Worm (Caenorhabditis elegans) whole organism, L4 larva: ENCODE results near the gene F41G3.19.

Source experiments
- D1046.2 ChIP-seq: fragments of 200-800 bp; sonication (Bioruptor generic); IDR thresholded peaks from 2 replicates; pipeline ENCODE4 v1.3.6; 2022; ENCODE audit warnings: missing genetic modification characterization, missing compliant biosample characterization
- F10B5.3 ChIP-seq: sonication (generic microtip); optimal IDR thresholded peaks from 2 replicates; lab custom pipeline; 2016; ENCODE audit warnings: mild to moderate bottlenecking, missing genetic modification characterization, missing compliant biosample characterization
- F26F4.8 ChIP-seq: fragments of 200-800 bp; sonication (Bioruptor generic); conservative IDR thresholded peaks from 2 replicates; pipeline ENCODE4 v1.3.6; 2022; ENCODE audit warnings: missing genetic modification characterization, missing compliant biosample characterization
- F37D6.2 ChIP-seq: sonication (generic microtip); optimal IDR thresholded peaks from 2 replicates; lab custom pipeline; 2016; ENCODE audit warnings: mild to moderate bottlenecking, missing genetic modification characterization, missing compliant biosample characterization
- F44E2.7 ChIP-seq: fragments of 200-800 bp; sonication (Bioruptor generic); IDR thresholded peaks from 2 replicates; pipeline ENCODE4 v2.1.2; 2022; ENCODE audit warnings: missing genetic modification characterization, missing compliant biosample characterization
- F49E8.2 ChIP-seq: sonication (generic microtip); optimal IDR thresholded peaks from 2 replicates; lab custom pipeline; 2016; ENCODE audit warnings: missing compliant biosample characterization, mild to moderate bottlenecking, missing genetic modification characterization, borderline replicate concordance
- T20F7.1 ChIP-seq: fragments of 200-800 bp; sonication (Bioruptor generic); optimal IDR thresholded peaks from 2 replicates; lab custom pipeline; 2018; ENCODE audit warnings: mild to moderate bottlenecking, missing genetic modification characterization, missing compliant biosample characterization
- Y5F2A.4 ChIP-seq: fragments of 200-800 bp; sonication (Bioruptor generic); optimal IDR thresholded peaks from 2 replicates; lab custom pipeline; 2018; ENCODE audit warnings: mild to moderate bottlenecking, missing genetic modification characterization, missing compliant biosample characterization
- Y75B8A.6 ChIP-seq: fragments of 200-800 bp; sonication (Bioruptor generic); IDR thresholded peaks from 2 replicates; pipeline ENCODE4 v1.3.6; 2022; ENCODE audit warnings: missing genetic modification reagents, missing genetic modification characterization, missing compliant biosample characterization
- aha-1 ChIP-seq: fragments of 150-350 bp; peaks from one replicate; lab custom pipeline; 2014; ENCODE audit warnings: missing biosample characterization, missing genetic modification characterization
- aly-2 ChIP-seq: sonication (generic microtip); optimal IDR thresholded peaks from 2 replicates; lab custom pipeline; 2018; ENCODE audit warnings: missing biosample characterization, missing genetic modification characterization
- attf-4 ChIP-seq: sonication (generic microtip); optimal IDR thresholded peaks from 3 replicates; lab custom pipeline; 2017; ENCODE audit warnings: missing biosample characterization, missing genetic modification characterization
- ceh-20 ChIP-seq: fragments of 200-800 bp; sonication (Bioruptor generic); IDR thresholded peaks from 2 replicates; pipeline ENCODE4 v1.3.6; 2022; ENCODE audit warnings: missing genetic modification reagents, missing genetic modification characterization, missing compliant biosample characterization
- ceh-32 ChIP-seq: sonication (generic microtip); optimal IDR thresholded peaks from 2 replicates; lab custom pipeline; 2016; ENCODE audit warnings: mild to moderate bottlenecking, missing genetic modification characterization, missing compliant biosample characterization; ENCODE audit not compliant: poor library complexity
- ceh-44 ChIP-seq: fragments of 200-800 bp; sonication (Bioruptor generic); IDR thresholded peaks from 2 replicates; pipeline ENCODE4 v1.3.6; 2022; ENCODE audit warnings: missing genetic modification reagents, missing genetic modification characterization, missing compliant biosample characterization
- ceh-82 ChIP-seq: sonication (generic microtip); optimal IDR thresholded peaks from 2 replicates; lab custom pipeline; 2017; ENCODE audit warnings: missing biosample characterization, missing genetic modification characterization
- daf-16 ChIP-seq, 3 experiments: sonication (generic microtip); optimal IDR thresholded peaks; 2 replicates each; lab custom pipeline; 2016 to 2017; ENCODE audit warnings: missing genetic modification characterization in 3 of 3, missing genetic modification reagents in 3 of 3, mild to moderate bottlenecking in 2 of 3, missing compliant biosample characterization in 2 of 3, missing biosample characterization in 1 of 3, moderate library complexity in 1 of 3
- dmd-6 ChIP-seq: fragments of 200-800 bp; sonication (Bioruptor generic); IDR thresholded peaks from 2 replicates; pipeline ENCODE4 v1.3.6; 2022; ENCODE audit warnings: missing genetic modification reagents, missing genetic modification characterization, missing compliant biosample characterization
- dmd-8 ChIP-seq: fragments of 200-800 bp; sonication (Bioruptor generic); IDR thresholded peaks from 2 replicates; pipeline ENCODE4 v1.3.6; 2022; ENCODE audit warnings: missing genetic modification characterization, missing compliant biosample characterization
- duxl-1 ChIP-seq: sonication (generic microtip); optimal IDR thresholded peaks from 2 replicates; lab custom pipeline; 2016; ENCODE audit warnings: mild to moderate bottlenecking, missing genetic modification characterization, moderate library complexity, missing compliant biosample characterization; ENCODE audit not compliant: poor library complexity
- fkh-10 ChIP-seq: fragments of 150-350 bp; optimal IDR thresholded peaks from 2 replicates; lab custom pipeline; 2014; ENCODE audit warnings: missing biosample characterization, missing genetic modification reagents, missing genetic modification characterization
- fos-1 ChIP-seq: fragments of 150-350 bp; optimal IDR thresholded peaks from 2 replicates; lab custom pipeline; 2014; ENCODE audit warnings: missing biosample characterization, missing genetic modification characterization
- hlh-30 ChIP-seq: sonication (generic microtip); optimal IDR thresholded peaks from 2 replicates; lab custom pipeline; 2017; ENCODE audit warnings: antibody characterized with exemption, mild to moderate bottlenecking, missing genetic modification characterization, missing compliant biosample characterization; ENCODE audit not compliant: insufficient read depth
- hmg-1.1 ChIP-seq: fragments of 200-800 bp; sonication (Bioruptor generic); IDR thresholded peaks from 2 replicates; pipeline ENCODE4 v1.3.6; 2022; ENCODE audit warnings: missing genetic modification reagents, missing genetic modification characterization, missing compliant biosample characterization
- jun-1 ChIP-seq: fragments of 150-350 bp; optimal IDR thresholded peaks from 2 replicates; lab custom pipeline; 2014; ENCODE audit warnings: missing biosample characterization, missing genetic modification reagents, missing genetic modification characterization
- lin-1 ChIP-seq: fragments of 200-800 bp; sonication (Bioruptor generic); IDR thresholded peaks from 2 replicates; pipeline ENCODE4 v1.3.6; 2022; ENCODE audit warnings: missing genetic modification reagents, missing genetic modification characterization, missing compliant biosample characterization
- lin-38 ChIP-seq: fragments of 200-800 bp; sonication (Bioruptor generic); IDR thresholded peaks from 2 replicates; pipeline ENCODE4 v1.3.6; 2022; ENCODE audit warnings: missing genetic modification reagents, missing genetic modification characterization, missing compliant biosample characterization
- lin-39 ChIP-seq: fragments of 150-350 bp; optimal IDR thresholded peaks from 2 replicates; lab custom pipeline; 2014; ENCODE audit warnings: missing biosample characterization, missing genetic modification reagents, missing genetic modification characterization
- lir-3 ChIP-seq: sonication (generic microtip); optimal IDR thresholded peaks from 2 replicates; lab custom pipeline; 2016; ENCODE audit warnings: mild to moderate bottlenecking, missing genetic modification characterization, missing compliant biosample characterization
- lsy-2 ChIP-seq, 2 experiments: fragments of 150-350 bp in 1 of 2; sonication (generic microtip) in 1 of 2; optimal IDR thresholded peaks; 2 replicates each; lab custom pipeline; 2014 to 2017; ENCODE audit warnings: missing biosample characterization in 2 of 2, missing genetic modification characterization in 2 of 2
- madf-9 ChIP-seq: fragments of 200-800 bp; sonication (Bioruptor generic); conservative IDR thresholded peaks from 2 replicates; pipeline ENCODE4 v1.3.6; 2022; ENCODE audit warnings: missing genetic modification reagents, missing genetic modification characterization, missing compliant biosample characterization
- mdt-29 ChIP-seq: fragments of 200-800 bp; sonication (Bioruptor generic); IDR thresholded peaks from 2 replicates; pipeline ENCODE4 v1.3.6; 2022; ENCODE audit warnings: missing genetic modification reagents, missing genetic modification characterization, missing compliant biosample characterization
- mep-1 ChIP-seq: fragments of 150-350 bp; sonication (generic microtip); optimal IDR thresholded peaks from 3 replicates; lab custom pipeline; 2014; ENCODE audit warnings: missing biosample characterization, missing genetic modification characterization
- mxl-2 ChIP-seq: fragments of 200-800 bp; sonication (Bioruptor generic); conservative IDR thresholded peaks from 2 replicates; pipeline ENCODE4 v1.3.6; 2022; ENCODE audit warnings: missing genetic modification reagents, missing genetic modification characterization, missing compliant biosample characterization
- nhr-10 ChIP-seq: fragments of 150-350 bp; optimal IDR thresholded peaks from 2 replicates; lab custom pipeline; 2014; ENCODE audit warnings: missing biosample characterization, missing genetic modification characterization
- nhr-11 ChIP-seq: fragments of 150-350 bp; optimal IDR thresholded peaks from 2 replicates; lab custom pipeline; 2014; ENCODE audit warnings: missing biosample characterization, missing genetic modification characterization
- nhr-111 ChIP-seq: fragments of 200-800 bp; sonication (Bioruptor generic); optimal IDR thresholded peaks from 2 replicates; lab custom pipeline; 2018; ENCODE audit warnings: mild to moderate bottlenecking, missing genetic modification characterization, missing compliant biosample characterization
- nhr-25 ChIP-seq: sonication (generic microtip); optimal IDR thresholded peaks from 2 replicates; lab custom pipeline; 2017; ENCODE audit warnings: missing genetic modification characterization, mild to moderate bottlenecking, missing compliant biosample characterization, antibody characterized with exemption, moderate library complexity, borderline replicate concordance; ENCODE audit not compliant: insufficient read depth
- nhr-28 ChIP-seq: fragments of 150-350 bp; optimal IDR thresholded peaks from 2 replicates; lab custom pipeline; 2014; ENCODE audit warnings: missing biosample characterization, missing genetic modification characterization
- nhr-41 ChIP-seq: fragments of 200-800 bp; sonication (Bioruptor generic); IDR thresholded peaks from 2 replicates; pipeline ENCODE4 v1.3.6; 2022; ENCODE audit warnings: missing genetic modification reagents, missing genetic modification characterization, missing compliant biosample characterization
- nhr-76 ChIP-seq: fragments of 150-350 bp; optimal IDR thresholded peaks from 2 replicates; lab custom pipeline; 2014; ENCODE audit warnings: missing biosample characterization, missing genetic modification characterization
- pha-4 ChIP-seq, 2 experiments: fragments of 150-350 bp in 1 of 2; fragments of 200-800 bp in 1 of 2; sonication (Bioruptor generic) in 1 of 2; IDR thresholded peaks in 1 of 2; optimal IDR thresholded peaks in 1 of 2; 2 replicates each; pipeline versions ENCODE4 v1.3.6 to Lab custom; 2014 to 2022; ENCODE audit warnings: missing genetic modification characterization in 2 of 2, missing genetic modification reagents in 2 of 2, missing biosample characterization in 1 of 2, missing compliant biosample characterization in 1 of 2
- snpc-1.2 ChIP-seq: fragments of 200-800 bp; sonication (Bioruptor generic); IDR thresholded peaks from 2 replicates; pipeline ENCODE4 v1.3.6; 2022; ENCODE audit warnings: missing genetic modification reagents, missing genetic modification characterization, missing compliant biosample characterization
- snpc-4 ChIP-seq: fragments of 150-350 bp; optimal IDR thresholded peaks from 2 replicates; lab custom pipeline; 2014; ENCODE audit warnings: missing biosample characterization, missing genetic modification characterization
- spr-3 ChIP-seq: fragments of 200-800 bp; sonication (Bioruptor generic); optimal IDR thresholded peaks from 2 replicates; lab custom pipeline; 2018; ENCODE audit warnings: mild to moderate bottlenecking, missing genetic modification characterization, missing compliant biosample characterization
- tag-97 ChIP-seq: fragments of 200-800 bp; sonication (Bioruptor generic); IDR thresholded peaks from 2 replicates; pipeline ENCODE4 v1.3.6; 2022; ENCODE audit warnings: missing genetic modification characterization, missing compliant biosample characterization
- tra-1 ChIP-seq: fragments of 200-800 bp; sonication (Bioruptor generic); IDR thresholded peaks from 2 replicates; pipeline ENCODE4 v1.3.6; 2022; ENCODE audit warnings: missing genetic modification reagents, missing genetic modification characterization, missing compliant biosample characterization
- unc-39 ChIP-seq: sonication (generic microtip); optimal IDR thresholded peaks from 2 replicates; lab custom pipeline; 2017; ENCODE audit warnings: missing biosample characterization, missing genetic modification characterization
- unc-62 ChIP-seq, 3 experiments: fragments of 150-350 bp in 1 of 3; sonication (generic microtip); optimal IDR thresholded peaks in 2 of 3; peaks in 1 of 3; 1 replicate in 1 of 3; 2 replicates in 2 of 3; lab custom pipeline; 2014 to 2017; ENCODE audit warnings: missing biosample characterization in 3 of 3, missing genetic modification characterization in 3 of 3, missing genetic modification reagents in 3 of 3, missing genotype in 1 of 3
- zip-2 ChIP-seq: fragments of 150-350 bp; optimal IDR thresholded peaks from 2 replicates; lab custom pipeline; 2014; ENCODE audit warnings: missing biosample characterization, missing genetic modification characterization

The F41G3.19 gene

ce11 chrII:6708980-6709379, 42.9 kb downstream of the F41G3.19 start:
- TF ChIP-seq nhr-10 (tag; lab: Kevin White, UChicago): no peak
- no peak for TF ChIP-seq duxl-1 (tag; lab: Kevin White, UChicago)
- TF ChIP-seq F26F4.8 (GFP tag; lab: Robert Waterston, UW): no peak
- peak; percentile 35; the same call in 1 of the 2 replicates for TF ChIP-seq tra-1 (GFP tag; lab: Robert Waterston, UW)
- no peak for TF ChIP-seq snpc-4 (tag; lab: Kevin White, UChicago)
- TF ChIP-seq aly-2 (tag; lab: Kevin White, UChicago): no peak
- peak; percentile 54 for TF ChIP-seq hmg-1.1 (GFP tag; lab: Robert Waterston, UW)
- TF ChIP-seq lin-1 (GFP tag; lab: Robert Waterston, UW): no peak
- TF ChIP-seq madf-9 (GFP tag; lab: Robert Waterston, UW): no peak
- no peak for TF ChIP-seq mxl-2 (GFP tag; lab: Robert Waterston, UW)
- no peak for TF ChIP-seq lir-3 (tag; lab: Kevin White, UChicago)
- no peak for TF ChIP-seq Y5F2A.4 (GFP tag; lab: Kevin White, UChicago)
- no peak for TF ChIP-seq lin-38 (GFP tag; lab: Robert Waterston, UW)
- no peak for TF ChIP-seq F49E8.2 (tag; lab: Kevin White, UChicago)
- TF ChIP-seq snpc-1.2 (GFP tag; lab: Robert Waterston, UW): no peak
- TF ChIP-seq lsy-2 (tag; optimal IDR thresholded peaks at IDR 0.05; lab: Kevin White, UChicago): peak in 1 of 2 experiments; percentile 53
- no peak for TF ChIP-seq fos-1 (tag; lab: Kevin White, UChicago)
- TF ChIP-seq nhr-76 (tag; lab: Kevin White, UChicago): no peak
- no peak for TF ChIP-seq D1046.2 (GFP tag; lab: Robert Waterston, UW)
- no peak for TF ChIP-seq F44E2.7
- TF ChIP-seq ceh-82 (tag; lab: Kevin White, UChicago): no peak
- TF ChIP-seq pha-4 (GFP tag; IDR thresholded peaks at IDR 0.05; lab: Robert Waterston, UW): no peak
- TF ChIP-seq pha-4 (tag; optimal IDR thresholded peaks at IDR 0.05; lab: Kevin White, UChicago): no peak
- no peak for TF ChIP-seq nhr-111
- peak; percentile 59; the same call in 1 of the 2 replicates for TF ChIP-seq ceh-20 (GFP tag; lab: Robert Waterston, UW)
- TF ChIP-seq dmd-8 (GFP tag; lab: Robert Waterston, UW): no peak
- no peak for TF ChIP-seq mdt-29 (GFP tag; lab: Robert Waterston, UW)
- TF ChIP-seq Y75B8A.6 (GFP tag; lab: Robert Waterston, UW): no peak
- TF ChIP-seq F37D6.2 (tag; lab: Kevin White, UChicago): no peak
- TF ChIP-seq mep-1: peak; percentile 77
- TF ChIP-seq lin-39 (tag; lab: Kevin White, UChicago): no peak
- no peak for TF ChIP-seq nhr-28 (tag; lab: Kevin White, UChicago)
- TF ChIP-seq ceh-32: no peak
- no peak for TF ChIP-seq F10B5.3 (tag; lab: Kevin White, UChicago)
- TF ChIP-seq aha-1 (tag; lab: Kevin White, UChicago): no peak
- TF ChIP-seq attf-4: no peak
- TF ChIP-seq spr-3 (GFP tag; lab: Kevin White, UChicago): no peak
- no peak for TF ChIP-seq unc-39
- peak; percentile 47 for TF ChIP-seq nhr-11 (tag; lab: Kevin White, UChicago)
- no peak for TF ChIP-seq zip-2
- no peak for TF ChIP-seq dmd-6 (GFP tag; lab: Robert Waterston, UW)
- TF ChIP-seq fkh-10 (GFP tag; lab: Kevin White, UChicago): no peak
- TF ChIP-seq ceh-44 (GFP tag; lab: Robert Waterston, UW): no peak
- TF ChIP-seq hlh-30: no peak
- TF ChIP-seq T20F7.1 (GFP tag; lab: Kevin White, UChicago): no peak
- no peak for TF ChIP-seq nhr-41 (GFP tag; lab: Robert Waterston, UW)
- TF ChIP-seq tag-97 (GFP tag; lab: Robert Waterston, UW): no peak
- no peak for TF ChIP-seq nhr-25 (tag; lab: Kevin White, UChicago)
- TF ChIP-seq unc-62 (GFP tag; optimal IDR thresholded peaks at IDR 0.05 in 1 of 2; lab: Kevin White, UChicago): peak in 1 of 2 experiments; percentile 97
- no peak for TF ChIP-seq unc-62 (tag; optimal IDR thresholded peaks at IDR 0.05; lab: Kevin White, UChicago)
- no peak for TF ChIP-seq jun-1
- TF ChIP-seq daf-16 (GFP tag; optimal IDR thresholded peaks at IDR 0.05; lab: Kevin White, UChicago): no peak
- no peak for TF ChIP-seq daf-16 (tag; optimal IDR thresholded peaks at IDR 0.05; lab: Kevin White, UChicago)
